Worm (Caenorhabditis elegans): Measurements from ENCODE around the gene T01H3.2.

The T01H3.2 gene

DNA sequence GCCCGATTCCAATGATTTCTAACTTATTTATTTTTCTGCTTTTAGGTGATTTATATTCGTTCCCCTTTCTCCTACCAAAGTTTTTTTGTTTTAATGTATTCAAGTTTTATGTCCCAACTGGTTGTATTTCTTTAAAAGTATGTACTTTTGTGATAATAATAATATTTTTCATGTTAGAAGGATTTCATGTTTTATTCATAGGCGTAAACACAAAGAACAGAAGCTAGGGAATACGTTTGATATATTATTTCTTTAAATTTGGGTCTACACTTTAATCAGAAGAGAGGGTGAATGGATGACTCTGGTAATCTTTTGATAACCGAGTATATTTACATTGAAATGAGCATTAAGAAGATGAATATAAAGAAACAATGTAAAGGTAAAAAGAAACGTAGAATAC lies 11.7 kb downstream of the T01H3.2 start:
- TF ChIP-seq sea-1 (GFP tag; conservative IDR thresholded peaks at IDR 0.05) = no peak
- TF ChIP-seq tra-4 (tag; optimal IDR thresholded peaks at IDR 0.05) = no peak
- no peak for TF ChIP-seq tbx-37 (GFP tag; conservative IDR thresholded peaks at IDR 0.05)
- no peak for TF ChIP-seq hnd-1 (tag; optimal IDR thresholded peaks at IDR 0.05)
- TF ChIP-seq ama-1 (optimal IDR thresholded peaks at IDR 0.05) = no peak
- TF ChIP-seq pes-1 (GFP tag; IDR thresholded peaks at IDR 0.05) = no peak
- TF ChIP-seq ceh-36 (tag; optimal IDR thresholded peaks at IDR 0.05) = no peak
- TF ChIP-seq scrt-1 (GFP tag; IDR thresholded peaks at IDR 0.05) = no peak
- no peak for TF ChIP-seq hmbx-1 (tag; optimal IDR thresholded peaks at IDR 0.05)
- TF ChIP-seq flt-1 (GFP tag; IDR thresholded peaks at IDR 0.05) = no peak
- TF ChIP-seq F13C5.2 (tag; optimal IDR thresholded peaks at IDR 0.05) = no peak

ce11 chrII:7864892-7865291 lies 12.9 kb downstream of the T01H3.2 start:
- TF ChIP-seq flt-1 (GFP tag; IDR thresholded peaks at IDR 0.05) (no peak), pes-1 (GFP tag; IDR thresholded peaks at IDR 0.05) (no peak), hmbx-1 (tag; optimal IDR thresholded peaks at IDR 0.05) (no peak), sea-1 (GFP tag; conservative IDR thresholded peaks at IDR 0.05) (no peak), ceh-36 (tag; optimal IDR thresholded peaks at IDR 0.05) (no peak), B0310.2 (tag; optimal IDR thresholded peaks at IDR 0.05) (no peak), tbx-37 (GFP tag; conservative IDR thresholded peaks at IDR 0.05) (no peak), scrt-1 (GFP tag; IDR thresholded peaks at IDR 0.05) (no peak), tbx-11 (GFP tag; IDR thresholded peaks at IDR 0.05) (no peak), ceh-13 (GFP tag; optimal IDR thresholded peaks at IDR 0.05) (no peak), ama-1 (optimal IDR thresholded peaks at IDR 0.05) (no peak), aly-1 (tag; optimal IDR thresholded peaks at IDR 0.05) (no peak), tra-4 (tag; optimal IDR thresholded peaks at IDR 0.05) (no peak), F13C5.2 (tag; optimal IDR thresholded peaks at IDR 0.05) (no peak), hnd-1 (tag; optimal IDR thresholded peaks at IDR 0.05) (no peak), ets-7 (tag; optimal IDR thresholded peaks at IDR 0.05) (no peak), hmg-4 (GFP tag; optimal IDR thresholded peaks at IDR 0.05) (no peak)

DNA sequence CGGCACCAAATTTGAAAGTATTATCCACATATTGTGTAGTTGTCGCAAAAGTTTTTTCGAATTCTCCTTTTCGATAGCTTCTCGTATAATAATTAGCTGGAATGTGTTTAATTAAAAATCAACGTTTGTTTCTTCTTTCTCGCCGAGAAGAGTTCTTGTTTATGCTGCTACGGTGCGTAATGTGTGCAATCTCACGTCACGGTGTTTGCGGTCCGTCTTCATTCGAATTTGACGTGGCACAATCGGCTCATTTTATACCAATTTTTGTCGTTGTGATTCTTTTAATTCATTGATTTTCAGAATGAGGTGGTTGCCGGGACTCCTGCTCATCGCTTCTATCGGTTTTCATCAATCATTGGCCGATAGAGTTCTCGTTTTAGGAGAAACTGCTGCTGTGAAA lies 13.6 kb downstream of the T01H3.2 start, which contains the start of gene ostb-1:
TSS of gene ostb-1 (plus strand) at position 301 of the 400 bp plus-strand sequence.
- TF ChIP-seq ama-1 (optimal IDR thresholded peaks at IDR 0.05) (no peak), B0310.2 (tag; optimal IDR thresholded peaks at IDR 0.05) (no peak), tbx-37 (GFP tag; conservative IDR thresholded peaks at IDR 0.05) (no peak), ceh-36 (tag; optimal IDR thresholded peaks at IDR 0.05) (no peak), hnd-1 (tag; optimal IDR thresholded peaks at IDR 0.05) (no peak), hmbx-1 (tag; optimal IDR thresholded peaks at IDR 0.05) (no peak), ceh-13 (GFP tag; optimal IDR thresholded peaks at IDR 0.05) (no peak), flt-1 (GFP tag; IDR thresholded peaks at IDR 0.05) (no peak), sea-1 (GFP tag; conservative IDR thresholded peaks at IDR 0.05) (no peak), ets-7 (tag; optimal IDR thresholded peaks at IDR 0.05) (no peak), F13C5.2 (tag; optimal IDR thresholded peaks at IDR 0.05) (no peak), pes-1 (GFP tag; IDR thresholded peaks at IDR 0.05) (no peak), hmg-4 (GFP tag; optimal IDR thresholded peaks at IDR 0.05) (no peak), tbx-11 (GFP tag; IDR thresholded peaks at IDR 0.05) (no peak)

ce11 chrII:7863480-7864125 lies 14.2 kb downstream of the T01H3.2 start:
- TF ChIP-seq pes-1 (GFP tag; IDR thresholded peaks at IDR 0.05) (peak; percentile 57; the same call in 1 of the 2 replicates), hmg-4 (GFP tag; optimal IDR thresholded peaks at IDR 0.05) (no peak)

ce11 chrII:7860221-7860928 lies 17.4 kb downstream of the T01H3.2 start, which contains the start of gene lin-5:
Gene lin-5, plus strand, starts transcription at chrII:7860574.
- TF ChIP-seq flt-1 (GFP tag; IDR thresholded peaks at IDR 0.05) = no peak
- TF ChIP-seq F13C5.2 (tag; optimal IDR thresholded peaks at IDR 0.05) = peak; percentile 26

DNA sequence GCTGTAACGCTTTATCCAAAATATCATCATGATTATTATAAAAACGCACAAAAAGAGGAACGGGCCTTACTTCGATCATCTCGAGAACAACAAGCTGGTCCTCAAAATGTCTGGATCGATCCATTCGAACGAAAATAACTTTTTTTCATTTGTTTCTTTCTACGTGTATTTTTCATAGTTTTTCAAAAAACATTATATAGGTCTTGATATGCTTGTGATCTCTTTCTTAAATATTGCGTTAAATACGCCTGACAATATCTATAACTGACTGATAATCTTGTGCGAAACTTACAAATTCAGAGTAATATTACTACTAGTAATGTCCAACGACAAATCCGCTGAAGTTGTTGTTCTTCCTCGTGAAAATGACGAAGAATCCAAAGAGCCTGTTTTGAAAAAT lies 19.7 kb downstream of the T01H3.2 start, which contains the start of gene sds-22:
TSS of gene sds-22 (plus strand) at position 301 of the 400 bp plus-strand sequence.
- TF ChIP-seq sea-1 (GFP tag; conservative IDR thresholded peaks at IDR 0.05) (no peak), scrt-1 (GFP tag; IDR thresholded peaks at IDR 0.05) (no peak), ceh-36 (tag; optimal IDR thresholded peaks at IDR 0.05) (no peak), hmg-4 (GFP tag; optimal IDR thresholded peaks at IDR 0.05) (no peak), tbx-11 (GFP tag; IDR thresholded peaks at IDR 0.05) (no peak), tbx-37 (GFP tag; conservative IDR thresholded peaks at IDR 0.05) (no peak), hnd-1 (tag; optimal IDR thresholded peaks at IDR 0.05) (no peak), ama-1 (optimal IDR thresholded peaks at IDR 0.05) (no peak)

- TF ChIP-seq F13C5.2 (tag; optimal IDR thresholded peaks at IDR 0.05) (peak; percentile 63), ceh-36 (tag; optimal IDR thresholded peaks at IDR 0.05) (no peak), tbx-37 (GFP tag; conservative IDR thresholded peaks at IDR 0.05) (no peak)
Measured at ce11 chrII:7857485-7858010, 20.2 kb downstream of the T01H3.2 start, which contains the start of the genes cec-3 and T09A5.15. Gene cec-3, minus strand, starts transcription at chrII:7857600. Gene T09A5.15, plus strand, starts transcription at chrII:7857960.

- no peak for TF ChIP-seq scrt-1 (GFP tag; IDR thresholded peaks at IDR 0.05)
- TF ChIP-seq hmg-4 (GFP tag; optimal IDR thresholded peaks at IDR 0.05) = no peak
- no peak for TF ChIP-seq hmbx-1 (tag; optimal IDR thresholded peaks at IDR 0.05)
- TF ChIP-seq tra-4 (tag; optimal IDR thresholded peaks at IDR 0.05) = no peak
- TF ChIP-seq aly-1 (tag; optimal IDR thresholded peaks at IDR 0.05) = no peak
- no peak for TF ChIP-seq ceh-13 (GFP tag; optimal IDR thresholded peaks at IDR 0.05)
- no peak for TF ChIP-seq hnd-1 (tag; optimal IDR thresholded peaks at IDR 0.05)
- no peak for TF ChIP-seq pes-1 (GFP tag; IDR thresholded peaks at IDR 0.05)
- TF ChIP-seq ets-7 (tag; optimal IDR thresholded peaks at IDR 0.05) = no peak
- no peak for TF ChIP-seq tbx-11 (GFP tag; IDR thresholded peaks at IDR 0.05)
- TF ChIP-seq flt-1 (GFP tag; IDR thresholded peaks at IDR 0.05) = no peak
- TF ChIP-seq F13C5.2 (tag; optimal IDR thresholded peaks at IDR 0.05) = no peak
- TF ChIP-seq ceh-36 (tag; optimal IDR thresholded peaks at IDR 0.05) = no peak
Measured at ce11 chrII:7855619-7856018, 22.2 kb downstream of the T01H3.2 start, which contains the start of gene mdmh-35. Gene mdmh-35, minus strand, starts transcription at chrII:7855719.

Measured in whole organism, early embryonic.